Worm (Caenorhabditis elegans): ENCODE measurements around the gene coel-1.

- TF ChIP-seq cog-1 (tag; optimal IDR thresholded peaks at IDR 0.05) (no peak), klf-2 (GFP tag; conservative IDR thresholded peaks at IDR 0.05) (no peak), ztf-23 (GFP tag; IDR thresholded peaks at IDR 0.05) (no peak), flt-1 (GFP tag; IDR thresholded peaks at IDR 0.05) (no peak), ztf-29 (GFP tag; IDR thresholded peaks at IDR 0.05) (no peak), ref-1 (GFP tag; conservative IDR thresholded peaks at IDR 0.05) (no peak)
These were observed 51.6 kb downstream of the coel-1 start for ce11 chrX:4317095-4317494.
